Fruit fly (Drosophila melanogaster): ENCODE data around the gene CG14710.
A peak's percentile ranks its signal among the peaks of the same experiment; 100 is the strongest.

The CG14710 gene

DNA sequence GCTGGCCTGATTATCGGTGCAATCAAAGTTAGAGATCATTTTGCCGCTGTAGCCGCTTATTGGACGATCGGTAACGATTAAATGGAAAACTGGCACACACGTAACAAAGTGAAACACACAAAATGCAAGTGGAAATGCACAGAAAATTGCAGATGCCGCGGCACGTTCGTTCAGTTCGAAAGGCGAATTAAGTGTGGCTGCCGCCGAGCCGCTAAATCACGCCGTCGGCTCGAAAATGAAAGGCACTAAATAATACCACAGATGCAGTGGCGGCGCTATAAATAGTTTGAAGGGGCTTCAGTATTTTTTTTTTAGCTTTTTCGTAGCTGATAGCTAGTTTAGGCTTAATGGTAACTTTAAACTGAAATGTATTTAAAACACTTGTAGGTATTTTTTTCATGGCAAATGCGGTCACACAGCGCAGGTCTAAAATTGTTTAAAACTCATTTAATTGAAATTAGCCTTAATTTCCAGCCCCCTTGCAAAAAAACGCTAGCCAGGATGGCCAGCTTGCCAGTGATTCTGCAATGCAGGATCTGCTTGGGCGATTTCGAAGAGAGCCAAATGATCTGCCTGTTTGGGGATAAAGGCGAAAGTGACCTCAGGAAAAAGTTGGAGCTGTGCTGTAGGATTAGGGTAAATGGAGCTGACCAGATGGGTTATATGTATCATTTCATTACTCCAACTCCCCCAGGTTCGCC is at the start of gene CG14710, which contains the start of gene Jupiter:
Gene CG14710, plus strand, starts transcription at position 382 of the 701 bp plus-strand sequence.
Gene Jupiter, minus strand, starts transcription at position 198 of the 701 bp plus-strand sequence.
- peak; percentile 45 for TF ChIP-seq CG17801 (GFP tag; optimal IDR thresholded peaks at IDR 0.05; ENCODE audit: partially characterized antibody)

- TF ChIP-seq CG17801 (GFP tag; optimal IDR thresholded peaks at IDR 0.05; ENCODE audit: partially characterized antibody) = no peak
Measured at dm6 chr3R:11571408-11571807, 48.5 kb upstream of the CG14710 start.

DNA sequence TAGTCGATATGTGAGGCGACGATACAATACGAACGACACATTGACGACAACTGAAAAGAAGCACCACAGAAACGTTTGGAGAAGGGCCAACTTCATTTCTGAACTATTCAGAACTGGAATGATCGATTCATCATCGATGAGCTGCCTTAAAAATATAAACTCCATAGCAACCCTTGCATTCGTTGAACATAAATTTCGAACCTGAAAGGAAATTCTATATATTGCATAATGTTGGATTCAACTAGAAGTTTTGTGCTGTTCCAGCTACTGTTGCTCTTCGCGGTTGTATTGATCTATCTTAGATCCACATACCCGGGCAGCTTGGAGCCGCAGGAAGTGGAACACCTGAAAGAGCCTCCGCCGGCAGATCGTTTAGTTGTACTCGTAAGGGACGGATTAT is 41.2 kb upstream of the CG14710 start, which contains the start of the genes CG6790 and CG5342:
Gene CG6790, minus strand, starts transcription at position 101 of the 400 bp plus-strand sequence.
Gene CG5342, plus strand, starts transcription at position 182 of the 400 bp plus-strand sequence.
- no peak for TF ChIP-seq CG17801 (GFP tag; optimal IDR thresholded peaks at IDR 0.05; ENCODE audit: partially characterized antibody)

DNA sequence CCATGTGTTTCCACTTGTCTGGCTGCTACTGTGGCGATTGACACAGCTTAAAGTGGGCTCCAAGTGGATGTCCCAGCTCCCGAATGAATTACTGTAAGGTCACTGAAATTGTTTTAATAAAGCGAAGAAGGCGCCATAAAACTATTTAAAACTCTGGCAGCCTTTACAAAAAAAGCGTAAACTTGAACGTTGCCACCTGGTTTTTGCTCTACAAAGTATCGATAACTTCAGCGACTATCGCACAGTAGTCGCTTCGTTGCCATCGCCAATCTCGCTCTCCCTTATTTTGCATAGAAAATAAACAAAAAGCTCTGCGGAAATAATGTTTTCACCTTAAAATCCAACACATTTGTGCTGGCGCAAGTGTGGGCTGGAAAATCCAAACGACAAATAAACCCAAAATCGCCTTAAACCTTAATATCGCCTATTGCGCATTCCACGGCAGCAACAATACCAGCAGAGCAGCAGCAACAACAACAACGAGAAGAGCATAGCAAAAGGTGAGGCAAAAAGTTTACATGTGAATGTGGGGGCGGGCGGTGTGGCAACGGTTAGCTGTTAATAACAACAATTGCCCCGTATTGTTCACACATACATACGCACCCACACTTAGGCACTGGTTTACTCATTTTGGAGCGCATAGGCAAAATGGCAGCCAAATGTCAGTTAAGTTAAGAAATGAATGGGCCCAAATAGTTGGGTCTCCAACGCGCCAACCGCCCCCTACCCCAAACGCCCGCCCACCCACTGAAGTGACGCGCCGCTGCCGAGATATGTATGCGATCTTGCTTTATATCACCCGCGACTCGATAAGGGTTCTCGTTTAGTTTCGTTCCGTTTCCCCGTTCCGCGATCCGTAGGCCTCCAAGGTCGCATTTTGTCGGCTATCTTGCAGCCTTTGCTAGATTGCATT is 38.3 kb upstream of the CG14710 start, which contains the start of gene wkd:
Gene wkd, plus strand, starts transcription at position 237 of the 913 bp plus-strand sequence.
- TF ChIP-seq CG17801 (GFP tag; optimal IDR thresholded peaks at IDR 0.05; ENCODE audit: partially characterized antibody) = peak; percentile 14

DNA sequence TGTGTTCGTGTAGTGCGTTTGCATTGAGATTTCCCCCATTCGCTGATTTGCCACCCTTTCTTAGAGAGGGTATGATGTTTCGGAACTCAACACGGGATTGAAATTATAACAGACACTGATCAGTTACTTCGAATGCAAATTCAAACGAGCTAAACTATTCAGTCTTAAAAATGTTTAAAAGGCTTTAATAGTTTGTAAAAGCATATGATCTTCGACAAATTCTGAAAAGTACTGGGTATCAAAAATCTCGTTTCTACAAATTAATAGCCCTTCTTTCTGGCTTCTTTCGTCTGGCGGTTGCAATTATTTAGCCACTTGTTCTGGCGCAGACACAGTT is 37.7 kb upstream of the CG14710 start:
- TF ChIP-seq CG17801 (GFP tag; optimal IDR thresholded peaks at IDR 0.05; ENCODE audit: partially characterized antibody) = peak; percentile 82

- TF ChIP-seq CG17801 (GFP tag; optimal IDR thresholded peaks at IDR 0.05; ENCODE audit: partially characterized antibody) = peak; percentile 46
Measured at dm6 chr3R:11589764-11590358, 30.0 kb upstream of the CG14710 start, which contains the start of gene CG6791. Gene CG6791, minus strand, starts transcription at chr3R:11590146.

DNA sequence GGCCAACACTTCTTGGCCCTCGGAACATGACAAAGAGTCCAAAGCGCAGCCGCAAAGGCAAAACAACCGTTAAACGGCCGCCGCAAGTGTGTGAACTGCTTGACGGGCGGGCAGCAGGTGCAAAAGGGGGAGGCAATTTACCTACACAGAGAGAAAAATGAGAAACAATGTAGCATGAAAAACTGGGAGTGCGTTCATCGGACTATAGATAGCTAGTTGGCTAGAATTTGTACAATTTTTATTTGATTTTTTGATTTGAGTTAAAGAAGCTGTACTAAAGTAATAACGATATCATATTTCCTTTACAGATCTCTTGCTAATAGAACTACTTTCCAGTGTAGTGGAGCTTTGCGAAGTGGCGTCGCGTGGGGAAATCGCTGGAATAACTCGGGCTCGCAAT is 24.4 kb upstream of the CG14710 start:
- no peak for TF ChIP-seq CG17801 (GFP tag; optimal IDR thresholded peaks at IDR 0.05; ENCODE audit: partially characterized antibody)

dm6 chr3R:11603136-11603535 is 16.8 kb upstream of the CG14710 start:
- no peak for TF ChIP-seq CG17801 (GFP tag; optimal IDR thresholded peaks at IDR 0.05; ENCODE audit: partially characterized antibody)

DNA sequence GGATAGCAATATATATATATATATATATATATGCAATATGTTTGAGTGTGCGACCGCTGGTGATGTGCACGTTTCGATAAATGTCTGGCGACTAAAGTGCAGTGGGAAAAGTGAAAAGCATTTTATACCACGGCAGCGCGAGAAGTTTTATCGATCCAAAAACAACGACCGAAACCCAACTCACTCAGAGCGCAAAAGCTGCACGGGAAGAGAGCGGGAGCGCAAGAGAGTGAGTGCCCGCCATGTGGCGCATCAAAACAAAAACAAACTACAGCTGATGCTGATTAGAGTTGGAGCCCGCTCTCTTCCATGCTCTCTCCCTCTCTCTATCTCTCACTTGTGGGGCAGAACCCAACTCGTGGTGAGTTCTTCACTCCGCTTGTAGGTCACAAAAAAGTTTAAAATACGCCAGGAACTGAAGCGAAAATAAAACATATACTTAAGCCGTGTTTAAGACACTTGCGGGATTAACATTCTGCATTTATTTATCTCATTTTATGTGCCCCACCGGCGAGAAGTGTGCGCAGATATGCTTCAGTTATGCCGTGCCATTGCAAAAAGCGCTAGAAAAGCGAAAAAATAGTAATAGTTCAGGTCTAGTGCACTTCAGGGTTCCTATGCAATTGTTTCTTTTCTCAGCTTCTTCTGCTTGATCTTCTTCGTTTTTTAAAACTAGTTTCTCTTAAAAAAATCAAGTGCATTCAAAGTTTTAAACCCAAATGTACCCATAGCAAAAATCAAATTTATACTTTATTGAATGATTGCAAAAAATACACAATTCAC is 15.0 kb upstream of the CG14710 start:
- peak; percentile 58 for TF ChIP-seq CG17801 (GFP tag; optimal IDR thresholded peaks at IDR 0.05; ENCODE audit: partially characterized antibody)

dm6 chr3R:11606679-11607078 is 13.2 kb upstream of the CG14710 start:
- no peak for TF ChIP-seq CG17801 (GFP tag; optimal IDR thresholded peaks at IDR 0.05; ENCODE audit: partially characterized antibody)

- no peak for TF ChIP-seq CG17801 (GFP tag; optimal IDR thresholded peaks at IDR 0.05; ENCODE audit: partially characterized antibody)
Measured at dm6 chr3R:11612467-11612866, 7.4 kb upstream of the CG14710 start.

DNA sequence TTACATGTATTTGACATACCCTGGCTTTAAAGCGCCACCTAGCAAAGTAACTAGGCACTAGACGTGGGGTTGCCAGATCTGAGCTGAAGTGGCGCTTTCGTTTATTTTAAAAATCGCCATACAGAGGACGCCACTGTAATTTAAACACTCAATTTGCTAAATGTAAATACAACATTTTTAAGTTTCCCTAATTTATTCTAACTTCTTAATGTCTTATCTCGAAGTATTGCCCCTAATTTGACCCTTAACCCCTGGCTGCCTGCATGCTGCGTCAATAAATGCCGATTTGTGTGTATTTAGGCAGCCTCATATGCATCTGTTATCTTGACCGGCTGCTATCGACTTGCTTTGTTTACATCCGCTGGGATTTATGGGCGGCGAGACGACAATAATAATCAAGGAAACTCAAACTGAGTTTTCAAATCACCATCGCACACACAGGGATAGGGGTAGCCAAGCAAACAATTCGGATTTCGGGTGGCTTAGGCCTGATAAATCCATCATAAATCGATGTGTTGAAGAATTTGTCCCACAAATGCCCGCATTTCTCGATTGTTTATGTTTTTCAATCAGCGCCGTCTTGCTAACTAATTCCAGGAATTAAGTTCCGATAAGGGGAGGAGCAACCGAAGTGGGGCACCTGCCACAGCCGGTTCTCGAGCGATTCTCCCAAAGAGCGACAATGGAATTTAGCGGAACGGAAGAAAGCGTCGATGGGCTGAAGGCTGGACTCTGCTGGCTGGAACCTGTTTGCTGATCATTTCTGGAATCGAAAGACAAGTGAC is 6.4 kb upstream of the CG14710 start:
- no peak for TF ChIP-seq CG17801 (GFP tag; optimal IDR thresholded peaks at IDR 0.05; ENCODE audit: partially characterized antibody)

dm6 chr3R:11614107-11614506 is 5.8 kb upstream of the CG14710 start:
- TF ChIP-seq CG17801 (GFP tag; optimal IDR thresholded peaks at IDR 0.05; ENCODE audit: partially characterized antibody) = no peak

DNA sequence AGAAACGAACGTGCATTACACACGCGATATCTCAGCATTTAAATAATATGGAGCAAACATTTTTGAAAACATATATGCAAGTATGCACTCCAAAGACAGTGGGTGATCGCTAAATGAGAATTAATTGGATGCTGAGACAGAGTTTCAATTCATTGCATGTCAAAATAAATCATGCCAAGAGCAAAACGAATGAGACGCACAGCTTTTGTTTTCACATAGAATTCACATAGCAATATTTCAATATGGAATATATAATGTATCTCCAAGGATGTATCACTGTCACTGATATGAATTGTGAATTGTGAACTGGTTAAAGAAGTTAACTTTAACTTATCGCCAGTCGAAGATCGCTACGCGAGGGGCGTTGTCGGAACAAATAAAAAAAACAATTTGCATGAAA is 5.4 kb upstream of the CG14710 start:
- TF ChIP-seq CG17801 (GFP tag; optimal IDR thresholded peaks at IDR 0.05; ENCODE audit: partially characterized antibody) = no peak

Data from ovary, adult (tissue).